Fruit fly (Drosophila melanogaster) whole organism: ENCODE measurements around the gene Send1.

Experiments used
- CG8478 ChIP-seq: fragments of >200 bp; optimal IDR thresholded peaks from 2 replicates; lab custom pipeline; 2018; ENCODE audit warnings: inconsistent platforms
- Dll ChIP-seq: fragments of >200 bp; optimal IDR thresholded peaks from 2 replicates; lab custom pipeline; 2017
- EcR ChIP-seq, 2 experiments: fragments of >200 bp; optimal IDR thresholded peaks; 2 replicates each; lab custom pipeline; 2017; ENCODE audit warnings: missing biosample characterization in 2 of 2, missing genetic modification characterization in 2 of 2, missing genetic modification reagents in 2 of 2
- pan ChIP-seq: fragments of >200 bp; optimal IDR thresholded peaks from 2 replicates; lab custom pipeline; 2017
- psq ChIP-seq: fragments of >200 bp; optimal IDR thresholded peaks from 2 replicates; lab custom pipeline; 2017
- usp ChIP-seq: fragments of >200 bp; optimal IDR thresholded peaks from 2 replicates; lab custom pipeline; 2017; ENCODE audit warnings: missing biosample characterization, missing genetic modification characterization, mixed read lengths

DNA sequence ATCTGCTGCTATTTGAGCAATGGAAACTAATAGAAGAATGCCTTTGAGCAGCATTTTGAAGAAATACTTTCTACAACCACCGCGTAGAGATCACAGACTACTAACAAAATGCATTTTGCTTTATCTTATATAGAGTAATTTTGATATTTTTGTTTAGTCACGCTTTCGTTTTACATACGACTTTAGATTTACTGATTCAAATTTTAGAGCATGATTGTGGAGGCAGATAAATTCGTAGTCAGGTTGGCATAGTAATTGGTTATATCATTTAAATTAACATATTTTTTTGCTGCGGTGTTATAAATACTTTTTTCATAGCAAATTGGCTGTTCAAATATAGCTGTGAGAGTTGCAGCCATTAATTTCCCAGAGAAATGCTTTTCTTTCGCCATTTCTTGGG is 14.2 kb upstream of the Send1 start, which contains the start of gene CG17242:
- no peak for TF ChIP-seq psq (lab: Kevin White, UChicago)
- TF ChIP-seq pan (lab: Kevin White, UChicago) = no peak
- no peak for TF ChIP-seq EcR (GFP tag; optimal IDR thresholded peaks at IDR 0.05; lab: Kevin White, UChicago)
- no peak for TF ChIP-seq usp
- no peak for TF ChIP-seq CG8478 (lab: Kevin White, UChicago)
- no peak for TF ChIP-seq Dll (lab: Kevin White, UChicago)
